Worm (Caenorhabditis elegans) whole organism, young adult: ENCODE results near the gene twk-45.

ENCODE experiments used
- B0035.1 ChIP-seq: sonication (generic microtip); optimal IDR thresholded peaks from 2 replicates; lab custom pipeline; 2016; ENCODE audit warnings: missing genetic modification characterization, mild to moderate bottlenecking, missing compliant biosample characterization, missing genotype, missing genetic modification reagents
- K11D2.4 ChIP-seq: fragments of 200-800 bp; sonication (Bioruptor generic); IDR thresholded peaks from 2 replicates; pipeline ENCODE4 v1.3.6; 2022; ENCODE audit warnings: missing genetic modification reagents, missing genetic modification characterization, missing compliant biosample characterization
- Y67H2A.10 ChIP-seq: fragments of 200-800 bp; sonication (Bioruptor generic); conservative IDR thresholded peaks from 2 replicates; pipeline ENCODE4 v1.3.6; 2022; ENCODE audit warnings: missing genetic modification reagents, missing genetic modification characterization, missing compliant biosample characterization
- die-1 ChIP-seq: sonication (generic microtip); optimal IDR thresholded peaks from 2 replicates; lab custom pipeline; 2016; ENCODE audit warnings: missing genotype, mild to moderate bottlenecking, missing genetic modification characterization, missing compliant biosample characterization
- egl-18 ChIP-seq: fragments of 200-800 bp; sonication (Bioruptor generic); IDR thresholded peaks from 2 replicates; pipeline ENCODE4 v1.3.6; 2022; ENCODE audit warnings: missing genetic modification reagents, missing genetic modification characterization, missing compliant biosample characterization
- him-1 ChIP-seq: sonication (generic microtip); optimal IDR thresholded peaks from 2 replicates; lab custom pipeline; 2016; ENCODE audit warnings: missing genotype, missing genetic modification reagents, missing genetic modification characterization, missing compliant biosample characterization
- lin-40 ChIP-seq: sonication (generic microtip); optimal IDR thresholded peaks from 2 replicates; lab custom pipeline; 2016; ENCODE audit warnings: missing genetic modification characterization, mild to moderate bottlenecking, missing compliant biosample characterization, missing genotype, missing genetic modification reagents
- pha-4 ChIP-seq: fragments of 150-350 bp; sonication (generic microtip); optimal IDR thresholded peaks from 2 replicates; lab custom pipeline; 2014; ENCODE audit warnings: missing biosample characterization, missing genetic modification reagents, missing genetic modification characterization
- snpc-4 ChIP-seq, 5 experiments: fragments of 150-350 bp in 1 of 5; sonication (generic microtip) in 4 of 5; optimal IDR thresholded peaks; 2 replicates each; lab custom pipeline; 2014 to 2018; ENCODE audit warnings: missing genetic modification characterization in 5 of 5, missing biosample characterization in 3 of 5, antibody characterized with exemption in 2 of 5, mild to moderate bottlenecking in 2 of 5, missing compliant biosample characterization in 2 of 5, missing genotype in 2 of 5, moderate library complexity in 2 of 5, missing genetic modification reagents in 1 of 5

ce11 chrIII:2817847-2818246, 16.1 kb upstream of the twk-45 start:
- TF ChIP-seq lin-40 (tag; lab: Kevin White, UChicago) (no peak), him-1 (tag; lab: Kevin White, UChicago) (no peak), egl-18 (GFP tag; lab: Robert Waterston, UW) (no peak), B0035.1 (no peak), snpc-4 (GFP tag; optimal IDR thresholded peaks at IDR 0.05; lab: Kevin White, UChicago) (no peak), snpc-4 (tag; optimal IDR thresholded peaks at IDR 0.05; lab: Kevin White, UChicago) (no peak), K11D2.4 (no peak), Y67H2A.10 (GFP tag; lab: Robert Waterston, UW) (no peak), pha-4 (tag; lab: Kevin White, UChicago) (no peak), die-1 (tag; lab: Kevin White, UChicago) (no peak)
